Fruit fly (Drosophila melanogaster): Measurements from ENCODE around the gene CG8031.

Gene CG8031

dm6 chr3R:13051298-13051723, 40.2 kb upstream of the CG8031 start, which contains the start of gene CG7966 (continued):
- peak; percentile 31 for TF ChIP-seq PHDP (tag; optimal IDR thresholded peaks at IDR 0.05)
- TF ChIP-seq CG6813 (GFP tag; optimal IDR thresholded peaks at IDR 0.05): peak; percentile 48
- no peak for TF ChIP-seq NK7.1 (GFP tag; optimal IDR thresholded peaks at IDR 0.05)
- peak; percentile 6 for TF ChIP-seq CG9727 (GFP tag; optimal IDR thresholded peaks at IDR 0.05)
- TF ChIP-seq CG1792 (GFP tag; optimal IDR thresholded peaks at IDR 0.05): no peak
- no peak for TF ChIP-seq CG1603 (tag; optimal IDR thresholded peaks at IDR 0.05)
- TF ChIP-seq CG10267 (tag; optimal IDR thresholded peaks at IDR 0.05): no peak
- no peak for TF ChIP-seq CG3838 (GFP tag; optimal IDR thresholded peaks at IDR 0.05)
- no peak for TF ChIP-seq CG1024 (GFP tag; IDR thresholded peaks at IDR 0.05)
- TF ChIP-seq CG34422 (GFP tag; IDR thresholded peaks at IDR 0.05): peak; percentile 47; the same call in 1 of the 3 replicates
- no peak for TF ChIP-seq H15 (GFP tag; IDR thresholded peaks at IDR 0.05)
- TF ChIP-seq Atf-2 (GFP tag; optimal IDR thresholded peaks at IDR 0.05): no peak
- no peak for TF ChIP-seq CG18262 (tag; optimal IDR thresholded peaks at IDR 0.05)
- no peak for TF ChIP-seq CG7556 (GFP tag; optimal IDR thresholded peaks at IDR 0.05)
- TF ChIP-seq CG10431 (GFP tag; optimal IDR thresholded peaks at IDR 0.05): peak; percentile 10
- TF ChIP-seq CG16863 (GFP tag; optimal IDR thresholded peaks at IDR 0.05): no peak
- no peak for TF ChIP-seq prd (optimal IDR thresholded peaks at IDR 0.05)
- no peak for TF ChIP-seq prd (GFP tag; IDR thresholded peaks at IDR 0.05)
- no peak for TF ChIP-seq nerfin-2 (GFP tag; IDR thresholded peaks at IDR 0.05; ENCODE audit: partially characterized antibody)
- TF ChIP-seq jigr1 (GFP tag; IDR thresholded peaks at IDR 0.05): no peak
- peak; percentile 30; the same call in 1 of the 2 replicates for TF ChIP-seq tna (GFP tag; IDR thresholded peaks at IDR 0.05; ENCODE audit: partially characterized antibody)
- TF ChIP-seq Eip74EF (GFP tag; optimal IDR thresholded peaks at IDR 0.05): peak in 1 of 2 experiments; percentile 47
- no peak for TF ChIP-seq CG8388 (GFP tag; optimal IDR thresholded peaks at IDR 0.05)
- TF ChIP-seq CG2889 (GFP tag; IDR thresholded peaks at IDR 0.05): no peak
- TF ChIP-seq ranshi (GFP tag; IDR thresholded peaks at IDR 0.05): peak; percentile 25; the same call in 1 of the 2 replicates
- no peak for TF ChIP-seq fru (optimal IDR thresholded peaks at IDR 0.05)
- no peak for TF ChIP-seq al (GFP tag; IDR thresholded peaks at IDR 0.05)
- peak; percentile 65 to 81 for TF ChIP-seq Trl (optimal IDR thresholded peaks at IDR 0.05)
- no peak for TF ChIP-seq Trl (GFP tag; optimal IDR thresholded peaks at IDR 0.05)
- TF ChIP-seq CG10543 (GFP tag; optimal IDR thresholded peaks at IDR 0.05): peak; percentile 5
- TF ChIP-seq Meics (GFP tag; optimal IDR thresholded peaks at IDR 0.05): no peak
- no peak for TF ChIP-seq da (GFP tag; optimal IDR thresholded peaks at IDR 0.05)
- peak; percentile 38 for TF ChIP-seq MTF-1 (GFP tag; optimal IDR thresholded peaks at IDR 0.05; ENCODE audit: borderline replicate concordance)
- TF ChIP-seq chinmo (GFP tag; IDR thresholded peaks at IDR 0.05; ENCODE audit: partially characterized antibody): peak; percentile 58; the same call in 1 of the 4 replicates
- TF ChIP-seq Dbx (GFP tag; IDR thresholded peaks at IDR 0.05): 0 out of 3 replicates have a peak, but pooled peaks have one; percentile 56
- peak; percentile 16; the same call in 1 of the 2 replicates for TF ChIP-seq GATAe (GFP tag; conservative IDR thresholded peaks at IDR 0.05)
- no peak for TF ChIP-seq Tbp (GFP tag; optimal IDR thresholded peaks at IDR 0.05)
- TF ChIP-seq HLHmδ (GFP tag; optimal IDR thresholded peaks at IDR 0.05): no peak
- TF ChIP-seq CG34376 (GFP tag; optimal IDR thresholded peaks at IDR 0.05): peak; percentile 49
- no peak for TF ChIP-seq CG13894 (tag; optimal IDR thresholded peaks at IDR 0.05)
- TF ChIP-seq CG33213 (GFP tag; optimal IDR thresholded peaks at IDR 0.05): no peak
- peak; percentile 7 for TF ChIP-seq HHEX (GFP tag; optimal IDR thresholded peaks at IDR 0.05)
- no peak for TF ChIP-seq CG9437 (GFP tag; optimal IDR thresholded peaks at IDR 0.05)
- TF ChIP-seq CG17361 (GFP tag; IDR thresholded peaks at IDR 0.05): 0 out of 3 replicates have a peak, but pooled peaks have one; percentile 6
- TF ChIP-seq fd3F (GFP tag; optimal IDR thresholded peaks at IDR 0.05): no peak
- no peak for TF ChIP-seq dan (GFP tag; IDR thresholded peaks at IDR 0.05)
- TF ChIP-seq CG2875 (GFP tag; optimal IDR thresholded peaks at IDR 0.05): no peak
- TF ChIP-seq crp (GFP tag; optimal IDR thresholded peaks at IDR 0.05): no peak
- no peak for TF ChIP-seq E2f1 (GFP tag; IDR thresholded peaks at IDR 0.05)
- TF ChIP-seq CG17829 (tag; optimal IDR thresholded peaks at IDR 0.05): no peak
- no peak for TF ChIP-seq CG14965 (GFP tag; optimal IDR thresholded peaks at IDR 0.05; ENCODE audit: borderline replicate concordance)
